Fruit fly (Drosophila melanogaster) S2 (cell line): ENCODE results near the gene sqh.

ENCODE experiments used
- CG8478 ChIP-seq: fragments of >200 bp; optimal IDR thresholded peaks from 2 replicates; lab custom pipeline; 2018
- CTCF ChIP-seq, 2 experiments: fragments of >200 bp; optimal IDR thresholded peaks; 2 replicates each; lab custom pipeline; 2018

DNA sequence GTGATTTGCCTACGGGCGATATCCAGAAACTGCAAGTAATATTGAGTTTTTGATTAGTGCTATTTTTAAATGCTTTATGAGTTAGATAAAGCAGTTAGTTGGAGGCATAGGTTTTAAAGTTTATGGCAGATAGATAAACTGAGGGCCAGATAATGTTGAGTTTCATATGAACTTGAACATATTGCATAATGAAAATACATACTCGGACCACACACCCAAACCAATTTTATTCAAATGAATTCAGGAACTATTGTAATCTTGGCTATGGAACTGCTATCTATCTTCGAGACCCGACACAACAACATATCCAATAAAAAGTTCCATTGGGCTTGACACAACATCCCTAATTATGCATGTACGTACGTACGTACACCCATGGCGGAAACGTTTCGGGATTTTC, 34.8 kb upstream of the sqh start:
- no peak for TF ChIP-seq CTCF (optimal IDR thresholded peaks at IDR 0.05; lab: Kevin White, UChicago)
- no peak for TF ChIP-seq CG8478 (lab: Kevin White, UChicago)
